Worm (Caenorhabditis elegans) whole organism, young adult: Measurements from ENCODE around the gene F41C6.4.

Experiments
- B0035.1 ChIP-seq: sonication (generic microtip); optimal IDR thresholded peaks from 2 replicates; lab custom pipeline; 2016; ENCODE audit warnings: missing genetic modification characterization, mild to moderate bottlenecking, missing compliant biosample characterization, missing genotype, missing genetic modification reagents
- C17E4.6 ChIP-seq: fragments of 200-800 bp; sonication (Bioruptor generic); IDR thresholded peaks from 2 replicates; pipeline ENCODE4 v1.3.6; 2022; ENCODE audit warnings: missing genetic modification reagents, missing genetic modification characterization, missing compliant biosample characterization
- F22D6.2 ChIP-seq: sonication (generic microtip); optimal IDR thresholded peaks from 2 replicates; lab custom pipeline; 2016; ENCODE audit warnings: mild to moderate bottlenecking, missing genetic modification characterization, missing compliant biosample characterization
- F49E8.2 ChIP-seq: sonication (generic microtip); optimal IDR thresholded peaks from 3 replicates; lab custom pipeline; 2017; ENCODE audit warnings: missing genetic modification characterization, mild to moderate bottlenecking, missing compliant biosample characterization, antibody characterized with exemption, moderate library complexity; ENCODE audit not compliant: insufficient read depth
- F55B11.4 ChIP-seq: sonication (generic microtip); optimal IDR thresholded peaks from 2 replicates; lab custom pipeline; 2016; ENCODE audit warnings: missing compliant biosample characterization, missing genetic modification characterization, borderline replicate concordance; ENCODE audit not compliant: insufficient read depth
- F57A8.1 ChIP-seq: fragments of 200-800 bp; sonication (Bioruptor generic); optimal IDR thresholded peaks from 2 replicates; lab custom pipeline; 2018; ENCODE audit warnings: mild to moderate bottlenecking, missing genetic modification characterization, moderate library complexity, missing compliant biosample characterization
- K12H6.12 ChIP-seq: fragments of 200-800 bp; sonication (Bioruptor generic); optimal IDR thresholded peaks from 2 replicates; lab custom pipeline; 2018; ENCODE audit warnings: mild to moderate bottlenecking, missing genetic modification characterization, missing compliant biosample characterization
- T26A5.8 ChIP-seq: sonication (generic microtip); optimal IDR thresholded peaks from 2 replicates; lab custom pipeline; 2016; ENCODE audit warnings: missing genetic modification characterization, missing compliant biosample characterization
- Y67H2A.10 ChIP-seq: fragments of 200-800 bp; sonication (Bioruptor generic); conservative IDR thresholded peaks from 2 replicates; pipeline ENCODE4 v1.3.6; 2022; ENCODE audit warnings: missing genetic modification reagents, missing genetic modification characterization, missing compliant biosample characterization
- Y95B8A.8 ChIP-seq: fragments of 200-800 bp; sonication (Bioruptor generic); IDR thresholded peaks from 2 replicates; pipeline ENCODE4 v1.3.6; 2022; ENCODE audit warnings: missing genetic modification reagents, missing genetic modification characterization, missing compliant biosample characterization
- akir-1 ChIP-seq: fragments of 200-800 bp; sonication (Bioruptor generic); optimal IDR thresholded peaks from 2 replicates; lab custom pipeline; 2018; ENCODE audit warnings: mild to moderate bottlenecking, missing genetic modification characterization, moderate library complexity, missing compliant biosample characterization
- ama-1 ChIP-seq, 3 experiments: fragments of 150-350 bp in 1 of 3; sonication (generic microtip) in 2 of 3; optimal IDR thresholded peaks; 2 replicates each; lab custom pipeline; 2014 to 2018; ENCODE audit warnings: missing biosample characterization in 2 of 3, missing genetic modification characterization in 2 of 3, missing genetic modification reagents in 2 of 3
- aptf-2 ChIP-seq: fragments of 200-800 bp; sonication (Bioruptor generic); conservative IDR thresholded peaks from 2 replicates; pipeline ENCODE4 v1.3.6; 2022; ENCODE audit warnings: missing genetic modification reagents, missing genetic modification characterization, missing compliant biosample characterization
- aptf-3 ChIP-seq: fragments of 200-800 bp; sonication (Bioruptor generic); IDR thresholded peaks from 2 replicates; pipeline ENCODE4 v1.3.6; 2022; ENCODE audit warnings: missing genetic modification characterization, missing compliant biosample characterization
- athp-1 ChIP-seq: sonication (generic microtip); optimal IDR thresholded peaks from 2 replicates; lab custom pipeline; 2017; ENCODE audit warnings: mild to moderate bottlenecking, missing genetic modification characterization, missing compliant biosample characterization
- attf-5 ChIP-seq: fragments of 200-800 bp; sonication (Bioruptor generic); optimal IDR thresholded peaks from 2 replicates; lab custom pipeline; 2018; ENCODE audit warnings: mild to moderate bottlenecking, missing genetic modification characterization, missing compliant biosample characterization
- ccch-3 ChIP-seq: fragments of 200-800 bp; sonication (Bioruptor generic); optimal IDR thresholded peaks from 2 replicates; lab custom pipeline; 2018; ENCODE audit warnings: mild to moderate bottlenecking, missing genetic modification characterization, missing compliant biosample characterization
- cebp-2 ChIP-seq: fragments of 200-800 bp; sonication (Bioruptor generic); IDR thresholded peaks from 2 replicates; pipeline ENCODE4 v1.3.6; 2022; ENCODE audit warnings: missing genetic modification characterization, missing compliant biosample characterization
- ceh-40 ChIP-seq: fragments of 200-800 bp; sonication (Bioruptor generic); IDR thresholded peaks from 2 replicates; pipeline ENCODE4 v1.3.6; 2022; ENCODE audit warnings: missing genetic modification characterization, missing compliant biosample characterization
- die-1 ChIP-seq: sonication (generic microtip); optimal IDR thresholded peaks from 2 replicates; lab custom pipeline; 2016; ENCODE audit warnings: missing genotype, mild to moderate bottlenecking, missing genetic modification characterization, missing compliant biosample characterization
- dox-1 ChIP-seq: fragments of 200-800 bp; sonication (Bioruptor generic); IDR thresholded peaks from 2 replicates; pipeline ENCODE4 v1.3.6; 2022; ENCODE audit warnings: missing genetic modification reagents, missing genetic modification characterization, missing compliant biosample characterization
- dpff-1 ChIP-seq: sonication (generic microtip); optimal IDR thresholded peaks from 2 replicates; lab custom pipeline; 2017; ENCODE audit warnings: mild to moderate bottlenecking, missing genetic modification characterization, missing compliant biosample characterization
- efl-1 ChIP-seq: fragments of 150-350 bp; optimal IDR thresholded peaks from 2 replicates; lab custom pipeline; 2014; ENCODE audit warnings: missing biosample characterization, missing genetic modification reagents, missing genetic modification characterization
- egl-18 ChIP-seq: fragments of 200-800 bp; sonication (Bioruptor generic); IDR thresholded peaks from 2 replicates; pipeline ENCODE4 v1.3.6; 2022; ENCODE audit warnings: missing genetic modification reagents, missing genetic modification characterization, missing compliant biosample characterization
- egrh-3 ChIP-seq: fragments of 200-800 bp; sonication (Bioruptor generic); IDR thresholded peaks from 2 replicates; pipeline ENCODE4 v1.3.6; 2022; ENCODE audit warnings: missing genetic modification reagents, missing genetic modification characterization, missing compliant biosample characterization
- fkh-3 ChIP-seq: sonication (generic microtip); optimal IDR thresholded peaks from 2 replicates; lab custom pipeline; 2016; ENCODE audit warnings: mild to moderate bottlenecking, missing genetic modification characterization, missing compliant biosample characterization
- hlh-26 ChIP-seq: fragments of 200-800 bp; sonication (Bioruptor generic); conservative IDR thresholded peaks from 2 replicates; pipeline ENCODE4 v1.3.6; 2022; ENCODE audit warnings: missing genetic modification reagents, missing genetic modification characterization, missing compliant biosample characterization
- hsf-1 ChIP-seq: fragments of 200-800 bp; sonication (Bioruptor generic); IDR thresholded peaks from 2 replicates; pipeline ENCODE4 v1.3.6; 2022; ENCODE audit warnings: missing genetic modification reagents, missing genetic modification characterization, missing compliant biosample characterization
- lin-35 ChIP-seq, 3 experiments: fragments of 150-350 bp in 2 of 3; sonication (generic microtip) in 1 of 3; optimal IDR thresholded peaks; 2 replicates each; lab custom pipeline; 2014 to 2018; ENCODE audit warnings: missing biosample characterization in 3 of 3, missing genetic modification characterization in 3 of 3, missing genetic modification reagents in 3 of 3
- madf-10 ChIP-seq: sonication (generic microtip); optimal IDR thresholded peaks from 2 replicates; lab custom pipeline; 2016; ENCODE audit warnings: mild to moderate bottlenecking, missing genetic modification characterization, missing compliant biosample characterization
- madf-6 ChIP-seq: fragments of 200-800 bp; sonication (Bioruptor generic); IDR thresholded peaks from 2 replicates; pipeline ENCODE4 v1.3.6; 2022; ENCODE audit warnings: missing genetic modification reagents, missing genetic modification characterization, missing compliant biosample characterization
- madf-8 ChIP-seq: fragments of 200-800 bp; sonication (Bioruptor generic); conservative IDR thresholded peaks from 2 replicates; pipeline ENCODE4 v1.3.6; 2022; ENCODE audit warnings: missing genetic modification reagents, missing genetic modification characterization, missing compliant biosample characterization
- mcd-1 ChIP-seq: fragments of 200-800 bp; sonication (Bioruptor generic); IDR thresholded peaks from 2 replicates; pipeline ENCODE4 v1.3.6; 2022; ENCODE audit warnings: missing genetic modification reagents, missing genetic modification characterization, missing compliant biosample characterization
- nfya-1 ChIP-seq: sonication (generic microtip); optimal IDR thresholded peaks from 2 replicates; lab custom pipeline; 2017; ENCODE audit warnings: antibody characterized with exemption, missing compliant biosample characterization, missing genetic modification characterization, borderline replicate concordance; ENCODE audit not compliant: insufficient read depth
- nfya-2 ChIP-seq: fragments of 200-800 bp; sonication (Bioruptor generic); IDR thresholded peaks from 2 replicates; pipeline ENCODE4 v1.3.6; 2022; ENCODE audit warnings: missing genetic modification reagents, missing genetic modification characterization, missing compliant biosample characterization
- nhr-120 ChIP-seq: fragments of 200-800 bp; sonication (Bioruptor generic); IDR thresholded peaks from 2 replicates; pipeline ENCODE4 v1.3.6; 2022; ENCODE audit warnings: missing genetic modification characterization, missing compliant biosample characterization
- nhr-179 ChIP-seq: sonication (generic microtip); optimal IDR thresholded peaks from 2 replicates; lab custom pipeline; 2016; ENCODE audit warnings: mild to moderate bottlenecking, missing genetic modification characterization, missing compliant biosample characterization
- nhr-27 ChIP-seq: fragments of 200-800 bp; sonication (Bioruptor generic); optimal IDR thresholded peaks from 2 replicates; lab custom pipeline; 2018; ENCODE audit warnings: mild to moderate bottlenecking, missing genetic modification characterization, moderate library complexity, missing compliant biosample characterization
- nhr-90 ChIP-seq: sonication (generic microtip); optimal IDR thresholded peaks from 2 replicates; lab custom pipeline; 2016; ENCODE audit warnings: missing genotype, mild to moderate bottlenecking, missing genetic modification characterization, missing compliant biosample characterization
- snpc-1.1 ChIP-seq: sonication (generic microtip); optimal IDR thresholded peaks from 2 replicates; lab custom pipeline; 2017; ENCODE audit warnings: missing genetic modification characterization, mild to moderate bottlenecking, missing compliant biosample characterization, antibody characterized with exemption, moderate library complexity, missing genotype, missing genetic modification reagents; ENCODE audit not compliant: insufficient read depth
- xnd-1 ChIP-seq: sonication (generic microtip); optimal IDR thresholded peaks from 2 replicates; lab custom pipeline; 2016; ENCODE audit warnings: missing genotype, missing genetic modification reagents, missing genetic modification characterization, missing compliant biosample characterization
- ztf-22 ChIP-seq: fragments of 200-800 bp; sonication (Bioruptor generic); optimal IDR thresholded peaks from 2 replicates; lab custom pipeline; 2018; ENCODE audit warnings: mild to moderate bottlenecking, missing genetic modification characterization, moderate library complexity, missing compliant biosample characterization
- ztf-26 ChIP-seq: sonication (generic microtip); optimal IDR thresholded peaks from 2 replicates; lab custom pipeline; 2017; ENCODE audit warnings: missing genetic modification characterization, missing compliant biosample characterization
- ztf-28 ChIP-seq: fragments of 200-800 bp; sonication (Bioruptor generic); IDR thresholded peaks from 2 replicates; pipeline ENCODE4 v1.3.6; 2022; ENCODE audit warnings: missing genetic modification reagents, missing genetic modification characterization, missing compliant biosample characterization
- ztf-3 ChIP-seq: fragments of 200-800 bp; sonication (Bioruptor generic); optimal IDR thresholded peaks from 2 replicates; lab custom pipeline; 2018; ENCODE audit warnings: mild to moderate bottlenecking, missing genetic modification characterization, missing compliant biosample characterization

F41C6.4 gene

DNA sequence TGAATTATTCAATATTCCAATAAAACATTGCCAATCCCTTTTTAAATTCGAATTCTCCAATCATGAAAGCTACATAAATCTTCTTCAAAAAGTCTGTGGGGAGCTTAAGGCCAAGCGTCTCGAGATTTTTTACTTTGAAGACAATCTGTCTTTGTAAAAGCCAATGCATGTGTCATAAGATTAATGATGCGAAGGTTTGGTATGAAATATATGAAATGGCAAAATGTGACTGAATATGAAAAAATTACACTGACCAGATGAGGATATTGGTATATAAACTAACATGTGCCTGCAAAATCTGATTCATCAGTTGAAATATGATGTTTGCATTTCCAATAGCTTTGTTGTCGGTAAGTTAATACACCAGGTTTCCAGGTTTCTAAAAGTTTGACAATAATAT is 28.7 kb downstream of the F41C6.4 start, which contains the start of gene C53B7.2:
C53B7.2 (plus strand) TSS at position 301 of the 400 bp plus-strand sequence.
- TF ChIP-seq nfya-2 = no peak
- TF ChIP-seq madf-6 (GFP tag; lab: Robert Waterston, UW) = no peak
- no peak for TF ChIP-seq attf-5 (GFP tag; lab: Kevin White, UChicago)
- no peak for TF ChIP-seq akir-1 (GFP tag; lab: Kevin White, UChicago)
- no peak for TF ChIP-seq egrh-3 (GFP tag; lab: Robert Waterston, UW)
- TF ChIP-seq athp-1 (tag; lab: Kevin White, UChicago) = no peak
- TF ChIP-seq cebp-2 = no peak
- no peak for TF ChIP-seq T26A5.8 (tag; lab: Kevin White, UChicago)
- TF ChIP-seq die-1 (tag; lab: Kevin White, UChicago) = no peak
- TF ChIP-seq C17E4.6 (GFP tag; lab: Robert Waterston, UW) = no peak
- TF ChIP-seq ztf-26 (tag; lab: Kevin White, UChicago) = no peak
- no peak for TF ChIP-seq B0035.1 (tag; lab: Kevin White, UChicago)
- no peak for TF ChIP-seq madf-10
- TF ChIP-seq dox-1 = no peak
- no peak for TF ChIP-seq egl-18
- no peak for TF ChIP-seq ztf-22
- TF ChIP-seq lin-35 (GFP tag; optimal IDR thresholded peaks at IDR 0.05; lab: Kevin White, UChicago) = no peak
- no peak for TF ChIP-seq nfya-1 (tag; lab: Kevin White, UChicago)
- no peak for TF ChIP-seq fkh-3 (tag; lab: Kevin White, UChicago)
- TF ChIP-seq Y67H2A.10 = no peak

- no peak for TF ChIP-seq ccch-3 (GFP tag; lab: Kevin White, UChicago)
- TF ChIP-seq efl-1 = no peak
- no peak for TF ChIP-seq attf-5 (GFP tag; lab: Kevin White, UChicago)
- no peak for TF ChIP-seq snpc-1.1
- no peak for TF ChIP-seq ceh-40 (GFP tag; lab: Robert Waterston, UW)
- no peak for TF ChIP-seq F57A8.1 (GFP tag; lab: Kevin White, UChicago)
- TF ChIP-seq F22D6.2 = no peak
- no peak for TF ChIP-seq K12H6.12 (tag; lab: Kevin White, UChicago)
- TF ChIP-seq egrh-3 (GFP tag; lab: Robert Waterston, UW) = no peak
- TF ChIP-seq dpff-1 (tag; lab: Kevin White, UChicago) = no peak
- TF ChIP-seq aptf-2 = no peak
- TF ChIP-seq F49E8.2 (tag; lab: Kevin White, UChicago) = no peak
- TF ChIP-seq ama-1 (optimal IDR thresholded peaks at IDR 0.05; lab: Kevin White, UChicago) = no peak
- no peak for TF ChIP-seq ama-1 (GFP tag; optimal IDR thresholded peaks at IDR 0.05; lab: Kevin White, UChicago)
- TF ChIP-seq cebp-2 = no peak
- TF ChIP-seq ztf-28 (GFP tag; lab: Robert Waterston, UW) = no peak
- TF ChIP-seq hlh-26 (GFP tag; lab: Robert Waterston, UW) = no peak
- TF ChIP-seq T26A5.8 (tag; lab: Kevin White, UChicago) = no peak
- TF ChIP-seq nhr-120 (GFP tag; lab: Robert Waterston, UW) = no peak
- no peak for TF ChIP-seq Y67H2A.10
Measured at ce11 chrX:6844394-6845072, 30.1 kb downstream of the F41C6.4 start, which contains the start of gene C53B7.3. TSS of gene C53B7.3 (plus strand) at chrX:6844755.

- TF ChIP-seq madf-8 (no peak), hsf-1 (GFP tag; lab: Robert Waterston, UW) (no peak), ztf-22 (no peak), nhr-90 (tag; lab: Kevin White, UChicago) (no peak), Y95B8A.8 (GFP tag; lab: Robert Waterston, UW) (no peak), xnd-1 (no peak), F55B11.4 (tag; lab: Kevin White, UChicago) (no peak), nhr-27 (no peak), ztf-3 (GFP tag; lab: Kevin White, UChicago) (no peak), aptf-3 (GFP tag; lab: Robert Waterston, UW) (no peak), nhr-179 (tag; lab: Kevin White, UChicago) (no peak), ama-1 (optimal IDR thresholded peaks at IDR 0.05; lab: Kevin White, UChicago) (no peak), ama-1 (GFP tag; optimal IDR thresholded peaks at IDR 0.05; lab: Kevin White, UChicago) (no peak), mcd-1 (GFP tag; lab: Robert Waterston, UW) (peak; percentile 95), snpc-1.1 (no peak)
Measured at ce11 chrX:6840670-6841308, 33.8 kb downstream of the F41C6.4 start, which contains the start of the genes glr-6 and asg-2. TSS of gene glr-6 (minus strand) at chrX:6840720. TSS of gene asg-2 (plus strand) at chrX:6841258.
